Worm (Caenorhabditis elegans): ENCODE data around the gene T20G5.9.

Gene T20G5.9

ce11 chrIII:10244013-10244412, 34.4 kb downstream of the T20G5.9 start:
- TF ChIP-seq nhr-85 (tag) (peak; percentile 56), C16A3.4 (tag; optimal IDR thresholded peaks at IDR 0.05) (no peak), hlh-17 (GFP tag; optimal IDR thresholded peaks at IDR 0.05; ENCODE audit: borderline replicate concordance) (no peak)

DNA sequence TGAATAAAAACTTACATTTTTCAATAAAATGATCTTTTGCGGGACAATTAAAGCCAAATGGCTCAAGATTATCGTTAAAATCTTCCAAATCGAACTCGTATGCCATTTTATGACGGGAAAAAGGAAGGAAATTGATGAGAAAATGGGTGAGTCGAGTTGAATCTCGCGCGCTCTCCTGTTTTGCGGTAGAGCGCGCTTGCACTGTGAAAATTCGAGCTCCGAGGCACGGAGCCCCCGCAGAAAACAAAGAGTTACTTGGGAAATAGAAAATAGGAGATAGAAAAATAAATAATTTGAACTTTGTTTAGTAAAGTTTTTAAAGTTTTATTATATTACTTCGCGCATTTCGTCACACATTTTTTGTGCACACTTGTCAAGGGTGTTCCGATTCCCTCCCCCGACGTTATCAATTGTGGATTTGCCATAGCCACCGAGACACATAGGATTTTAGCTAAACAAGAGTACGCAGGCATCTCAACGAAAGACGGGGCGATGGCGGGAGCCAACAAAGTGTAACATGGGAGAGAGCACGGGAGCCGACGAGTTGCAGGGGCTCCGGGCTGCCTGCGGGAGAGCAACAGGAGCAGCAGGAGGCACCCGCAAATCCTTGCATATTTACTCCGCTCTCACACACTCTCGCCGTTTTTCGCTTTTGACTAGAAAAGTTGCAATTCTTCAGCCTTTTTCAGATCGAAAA, 38.9 kb downstream of the T20G5.9 start, which contains the start of the genes div-1 and cor-1:
Gene div-1 (minus strand): TSS at position 119 of the 697 bp plus-strand sequence.
Gene cor-1 (plus strand): TSS at position 671 of the 697 bp plus-strand sequence.
- TF ChIP-seq nhr-19 (GFP tag; conservative IDR thresholded peaks at IDR 0.05), result peak; percentile 28
- TF ChIP-seq ztf-11 (tag; optimal IDR thresholded peaks at IDR 0.05), result no peak
- TF ChIP-seq nhr-77 (tag; optimal IDR thresholded peaks at IDR 0.05), result peak; percentile 12
- TF ChIP-seq nhr-20 (tag; optimal IDR thresholded peaks at IDR 0.05), result peak; percentile 5
- TF ChIP-seq egl-13 (tag; optimal IDR thresholded peaks at IDR 0.05), result no peak
- TF ChIP-seq dsc-1 (tag; optimal IDR thresholded peaks at IDR 0.05), result peak; percentile 40
- TF ChIP-seq xbp-1 (tag; optimal IDR thresholded peaks at IDR 0.05), result peak; percentile 40
- TF ChIP-seq ets-5 (GFP tag; IDR thresholded peaks at IDR 0.05), result no peak
- TF ChIP-seq zag-1 (tag; optimal IDR thresholded peaks at IDR 0.05), result no peak
- TF ChIP-seq isw-1 (GFP tag; IDR thresholded peaks at IDR 0.05), result peak; percentile 16; the same call in 1 of the 2 replicates
- TF ChIP-seq efl-1 (optimal IDR thresholded peaks at IDR 0.05), result peak; percentile 76 to 90
- peak; percentile 87 to 99 for TF ChIP-seq efl-1 (GFP tag; optimal IDR thresholded peaks at IDR 0.05 in 1 of 2)
- TF ChIP-seq hpl-2 (GFP tag; optimal IDR thresholded peaks at IDR 0.05), result no peak
- no peak for TF ChIP-seq Y116A8C.19 (tag; optimal IDR thresholded peaks at IDR 0.05; ENCODE audit: borderline replicate concordance)
- no peak for TF ChIP-seq ceh-8 (GFP tag; optimal IDR thresholded peaks at IDR 0.05)
- no peak for TF ChIP-seq fkh-4 (tag; optimal IDR thresholded peaks at IDR 0.05; ENCODE audit: borderline replicate concordance)
- TF ChIP-seq jun-1 (tag; optimal IDR thresholded peaks at IDR 0.05), result no peak
- TF ChIP-seq unc-62 (GFP tag; optimal IDR thresholded peaks at IDR 0.05), result no peak
- no peak for TF ChIP-seq unc-130 (tag; optimal IDR thresholded peaks at IDR 0.05)
- peak; percentile 39 for TF ChIP-seq lin-13 (GFP tag; optimal IDR thresholded peaks at IDR 0.05)
- TF ChIP-seq lin-35 (GFP tag; optimal IDR thresholded peaks at IDR 0.05), result peak; percentile 86 to 93
- TF ChIP-seq tbx-2 (tag; optimal IDR thresholded peaks at IDR 0.05), result peak; percentile 54
- TF ChIP-seq dpl-1 (GFP tag; optimal IDR thresholded peaks at IDR 0.05), result peak; percentile 73 to 89 (median 87)
- TF ChIP-seq elt-3 (tag; optimal IDR thresholded peaks at IDR 0.05), result no peak
- TF ChIP-seq ceh-82 (tag; optimal IDR thresholded peaks at IDR 0.05), result peak in 2 of 3 experiments; percentile 25 to 46
- TF ChIP-seq C16A3.4 (tag; optimal IDR thresholded peaks at IDR 0.05), result peak; percentile 52
- TF ChIP-seq ama-1 (optimal IDR thresholded peaks at IDR 0.05), result no peak
- TF ChIP-seq nhr-84 (tag; optimal IDR thresholded peaks at IDR 0.05), result no peak
- no peak for TF ChIP-seq unc-30 (tag; optimal IDR thresholded peaks at IDR 0.05)
- TF ChIP-seq nhr-11 (tag; optimal IDR thresholded peaks at IDR 0.05), result no peak
- no peak for TF ChIP-seq C04F5.9 (tag; optimal IDR thresholded peaks at IDR 0.05)
- peak; percentile 40 for TF ChIP-seq fkh-8 (tag; optimal IDR thresholded peaks at IDR 0.05)
- no peak for TF ChIP-seq ceh-63 (GFP tag; optimal IDR thresholded peaks at IDR 0.05)
- no peak for TF ChIP-seq nhr-85 (tag)
- TF ChIP-seq ceh-88 (GFP tag; IDR thresholded peaks at IDR 0.05), result no peak
- TF ChIP-seq vab-15 (tag; optimal IDR thresholded peaks at IDR 0.05), result no peak
- TF ChIP-seq lin-15B (tag; optimal IDR thresholded peaks at IDR 0.05), result peak; percentile 34
- no peak for TF ChIP-seq unc-86 (tag; optimal IDR thresholded peaks at IDR 0.05)
- TF ChIP-seq lir-3 (tag; optimal IDR thresholded peaks at IDR 0.05; ENCODE audit: poor library complexity), result no peak
- no peak for TF ChIP-seq mef-2 (tag; optimal IDR thresholded peaks at IDR 0.05)
- peak; percentile 20 to 75 for TF ChIP-seq lsy-2 (tag; optimal IDR thresholded peaks at IDR 0.05)
- TF ChIP-seq pag-3 (tag; optimal IDR thresholded peaks at IDR 0.05; ENCODE audit: borderline replicate concordance, insufficient read depth), result no peak
- TF ChIP-seq sox-4 (tag; optimal IDR thresholded peaks at IDR 0.05), result no peak
- peak; percentile 57 for TF ChIP-seq nhr-47 (tag; optimal IDR thresholded peaks at IDR 0.05)
- no peak for TF ChIP-seq efl-3 (GFP tag; optimal IDR thresholded peaks at IDR 0.05)
- TF ChIP-seq tlp-1 (tag; optimal IDR thresholded peaks at IDR 0.05), result no peak
- peak; percentile 39 for TF ChIP-seq F16B12.6 (tag; optimal IDR thresholded peaks at IDR 0.05)
- no peak for TF ChIP-seq mdl-1 (tag; optimal IDR thresholded peaks at IDR 0.05)
- TF ChIP-seq nhr-90 (tag; optimal IDR thresholded peaks at IDR 0.05; ENCODE audit: poor library complexity), result peak; percentile 16

All from whole organism, L1 larva.